Worm (Caenorhabditis elegans): ENCODE results near the gene mob-3.

The mob-3 gene

DNA sequence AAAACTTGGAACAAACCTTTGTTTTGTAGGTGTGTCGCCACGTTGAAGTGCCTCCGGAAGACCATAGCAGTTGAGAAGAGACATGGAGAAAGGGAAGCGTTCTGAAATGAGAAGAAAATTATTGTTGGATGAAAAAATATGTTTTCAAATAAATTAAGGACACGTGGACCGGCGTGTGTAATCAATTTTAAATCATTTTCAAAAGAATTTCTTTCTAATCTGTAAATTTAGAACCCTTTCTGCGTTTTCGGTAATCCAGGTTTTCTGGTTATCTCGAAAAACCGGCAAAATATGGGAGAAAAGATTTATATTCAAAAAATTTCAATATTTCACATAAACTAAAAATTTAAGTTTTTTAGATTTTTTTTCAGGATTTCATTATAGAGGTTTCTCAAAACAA, at the start of gene mob-3:
mob-3 (minus strand) TSS at position 101 of the 400 bp plus-strand sequence.
- TF ChIP-seq scrt-1 (GFP tag; IDR thresholded peaks at IDR 0.05) (no peak), F13C5.2 (tag; optimal IDR thresholded peaks at IDR 0.05) (no peak), ama-1 (optimal IDR thresholded peaks at IDR 0.05) (no peak), hnd-1 (tag; optimal IDR thresholded peaks at IDR 0.05) (no peak), hmg-4 (GFP tag; optimal IDR thresholded peaks at IDR 0.05) (no peak), hmbx-1 (tag; optimal IDR thresholded peaks at IDR 0.05) (no peak), aly-1 (tag; optimal IDR thresholded peaks at IDR 0.05) (no peak)

ce11 chrIV:7433858-7434257, 45.1 kb upstream of the mob-3 start, which contains the start of gene B0496.11:
TSS of gene B0496.11 (minus strand) at chrIV:7433958.
- TF ChIP-seq aly-1 (tag; optimal IDR thresholded peaks at IDR 0.05) (no peak), hmbx-1 (tag; optimal IDR thresholded peaks at IDR 0.05) (no peak), tbx-37 (GFP tag; conservative IDR thresholded peaks at IDR 0.05) (no peak), sea-1 (GFP tag; conservative IDR thresholded peaks at IDR 0.05) (no peak), ceh-36 (tag; optimal IDR thresholded peaks at IDR 0.05) (no peak), ama-1 (optimal IDR thresholded peaks at IDR 0.05) (no peak), tra-4 (tag; optimal IDR thresholded peaks at IDR 0.05) (no peak), F13C5.2 (tag; optimal IDR thresholded peaks at IDR 0.05) (no peak), B0310.2 (tag; optimal IDR thresholded peaks at IDR 0.05) (no peak), ets-7 (tag; optimal IDR thresholded peaks at IDR 0.05) (no peak), hmg-4 (GFP tag; optimal IDR thresholded peaks at IDR 0.05) (no peak), hnd-1 (tag; optimal IDR thresholded peaks at IDR 0.05) (no peak), pes-1 (GFP tag; IDR thresholded peaks at IDR 0.05) (no peak), tbx-11 (GFP tag; IDR thresholded peaks at IDR 0.05) (no peak)

DNA sequence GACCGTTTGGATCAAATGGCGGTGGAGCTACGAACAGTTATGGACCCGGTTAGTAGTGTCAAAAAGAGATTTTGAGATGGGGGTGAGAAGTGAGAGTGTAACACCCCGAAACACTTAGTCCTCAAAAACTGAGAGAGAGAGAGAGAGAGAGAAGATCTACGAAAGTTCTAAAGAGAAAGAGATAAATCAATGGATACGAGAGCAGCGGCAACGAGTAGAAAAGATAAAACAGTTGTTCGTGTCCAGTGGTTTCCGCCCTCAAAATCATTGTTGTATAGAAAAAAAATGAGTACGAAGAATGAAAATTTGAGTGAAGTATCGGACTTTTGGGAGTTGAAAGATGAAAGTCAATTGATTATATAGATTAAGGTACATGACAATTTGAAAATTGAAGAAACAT, 40.3 kb upstream of the mob-3 start:
- TF ChIP-seq tbx-37 (GFP tag; conservative IDR thresholded peaks at IDR 0.05) = no peak
- no peak for TF ChIP-seq B0310.2 (tag; optimal IDR thresholded peaks at IDR 0.05)
- TF ChIP-seq sea-1 (GFP tag; conservative IDR thresholded peaks at IDR 0.05) = no peak
- no peak for TF ChIP-seq aly-1 (tag; optimal IDR thresholded peaks at IDR 0.05)
- TF ChIP-seq tbx-11 (GFP tag; IDR thresholded peaks at IDR 0.05) = no peak
- TF ChIP-seq flt-1 (GFP tag; IDR thresholded peaks at IDR 0.05) = no peak
- TF ChIP-seq hmg-4 (GFP tag; optimal IDR thresholded peaks at IDR 0.05) = no peak
- TF ChIP-seq ama-1 (optimal IDR thresholded peaks at IDR 0.05) = no peak
- TF ChIP-seq ets-7 (tag; optimal IDR thresholded peaks at IDR 0.05) = no peak

DNA sequence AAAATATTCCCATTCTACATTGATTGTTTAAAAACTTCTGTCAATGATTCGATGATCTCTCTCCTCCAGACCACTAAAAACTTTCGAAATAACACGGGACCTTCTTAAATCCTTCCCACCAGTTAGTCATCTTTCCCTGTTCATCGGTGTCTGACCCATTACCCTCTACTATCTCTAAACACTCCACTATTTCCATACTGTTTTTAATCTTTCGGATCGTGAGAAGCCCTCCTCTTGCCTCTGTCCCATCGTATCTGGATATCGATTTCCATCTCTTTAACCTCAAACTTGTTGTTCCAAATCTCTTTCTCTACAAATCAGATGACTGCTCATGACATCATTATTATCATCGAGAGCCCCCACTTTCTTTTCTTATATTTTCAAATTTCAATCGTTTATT, 39.6 kb upstream of the mob-3 start:
- TF ChIP-seq aly-1 (tag; optimal IDR thresholded peaks at IDR 0.05) (no peak), hnd-1 (tag; optimal IDR thresholded peaks at IDR 0.05) (no peak), hmbx-1 (tag; optimal IDR thresholded peaks at IDR 0.05) (no peak), flt-1 (GFP tag; IDR thresholded peaks at IDR 0.05) (no peak), F13C5.2 (tag; optimal IDR thresholded peaks at IDR 0.05) (no peak), ceh-13 (GFP tag; optimal IDR thresholded peaks at IDR 0.05) (no peak), sea-1 (GFP tag; conservative IDR thresholded peaks at IDR 0.05) (no peak), B0310.2 (tag; optimal IDR thresholded peaks at IDR 0.05) (no peak), ets-7 (tag; optimal IDR thresholded peaks at IDR 0.05) (no peak)

ce11 chrIV:7426055-7426454, 37.3 kb upstream of the mob-3 start:
- no peak for TF ChIP-seq ceh-13 (GFP tag; optimal IDR thresholded peaks at IDR 0.05)
- no peak for TF ChIP-seq hnd-1 (tag; optimal IDR thresholded peaks at IDR 0.05)
- no peak for TF ChIP-seq scrt-1 (GFP tag; IDR thresholded peaks at IDR 0.05)
- no peak for TF ChIP-seq sea-1 (GFP tag; conservative IDR thresholded peaks at IDR 0.05)
- TF ChIP-seq hmbx-1 (tag; optimal IDR thresholded peaks at IDR 0.05) = no peak
- no peak for TF ChIP-seq aly-1 (tag; optimal IDR thresholded peaks at IDR 0.05)
- TF ChIP-seq tbx-11 (GFP tag; IDR thresholded peaks at IDR 0.05) = no peak
- no peak for TF ChIP-seq tbx-37 (GFP tag; conservative IDR thresholded peaks at IDR 0.05)
- TF ChIP-seq hmg-4 (GFP tag; optimal IDR thresholded peaks at IDR 0.05) = no peak
- no peak for TF ChIP-seq ama-1 (optimal IDR thresholded peaks at IDR 0.05)
- no peak for TF ChIP-seq flt-1 (GFP tag; IDR thresholded peaks at IDR 0.05)
- no peak for TF ChIP-seq pes-1 (GFP tag; IDR thresholded peaks at IDR 0.05)
- no peak for TF ChIP-seq ets-7 (tag; optimal IDR thresholded peaks at IDR 0.05)
- TF ChIP-seq B0310.2 (tag; optimal IDR thresholded peaks at IDR 0.05) = no peak
- TF ChIP-seq F13C5.2 (tag; optimal IDR thresholded peaks at IDR 0.05) = no peak
- no peak for TF ChIP-seq ceh-36 (tag; optimal IDR thresholded peaks at IDR 0.05)
- no peak for TF ChIP-seq tra-4 (tag; optimal IDR thresholded peaks at IDR 0.05)

- TF ChIP-seq aly-1 (tag; optimal IDR thresholded peaks at IDR 0.05) = no peak
- TF ChIP-seq tra-4 (tag; optimal IDR thresholded peaks at IDR 0.05) = no peak
- TF ChIP-seq tbx-11 (GFP tag; IDR thresholded peaks at IDR 0.05) = no peak
- no peak for TF ChIP-seq pes-1 (GFP tag; IDR thresholded peaks at IDR 0.05)
- no peak for TF ChIP-seq tbx-37 (GFP tag; conservative IDR thresholded peaks at IDR 0.05)
- TF ChIP-seq ceh-13 (GFP tag; optimal IDR thresholded peaks at IDR 0.05) = no peak
- no peak for TF ChIP-seq sea-1 (GFP tag; conservative IDR thresholded peaks at IDR 0.05)
- TF ChIP-seq ceh-36 (tag; optimal IDR thresholded peaks at IDR 0.05) = no peak
Observed at ce11 chrIV:7424198-7424597, 35.5 kb upstream of the mob-3 start, which contains the start of gene unc-82. TSS of gene unc-82 (plus strand) at chrIV:7424498.

ce11 chrIV:7420913-7421312, 32.2 kb upstream of the mob-3 start, which contains the start of gene srtx-1:
TSS of gene srtx-1 (plus strand) at chrIV:7421213.
- no peak for TF ChIP-seq sea-1 (GFP tag; conservative IDR thresholded peaks at IDR 0.05)
- no peak for TF ChIP-seq hmbx-1 (tag; optimal IDR thresholded peaks at IDR 0.05)
- no peak for TF ChIP-seq tra-4 (tag; optimal IDR thresholded peaks at IDR 0.05)
- no peak for TF ChIP-seq ceh-13 (GFP tag; optimal IDR thresholded peaks at IDR 0.05)
- no peak for TF ChIP-seq pes-1 (GFP tag; IDR thresholded peaks at IDR 0.05)

- TF ChIP-seq ceh-36 (tag; optimal IDR thresholded peaks at IDR 0.05) (no peak), F13C5.2 (tag; optimal IDR thresholded peaks at IDR 0.05) (no peak), flt-1 (GFP tag; IDR thresholded peaks at IDR 0.05) (no peak), scrt-1 (GFP tag; IDR thresholded peaks at IDR 0.05) (no peak), ceh-13 (GFP tag; optimal IDR thresholded peaks at IDR 0.05) (no peak)
Observed at ce11 chrIV:7418818-7419217, 30.1 kb upstream of the mob-3 start, which contains the start of gene B0496.6. TSS of gene B0496.6 (plus strand) at chrIV:7419118.
